Worm (Caenorhabditis elegans): Measurements from ENCODE around the gene C06E2.1.

The C06E2.1 gene

DNA sequence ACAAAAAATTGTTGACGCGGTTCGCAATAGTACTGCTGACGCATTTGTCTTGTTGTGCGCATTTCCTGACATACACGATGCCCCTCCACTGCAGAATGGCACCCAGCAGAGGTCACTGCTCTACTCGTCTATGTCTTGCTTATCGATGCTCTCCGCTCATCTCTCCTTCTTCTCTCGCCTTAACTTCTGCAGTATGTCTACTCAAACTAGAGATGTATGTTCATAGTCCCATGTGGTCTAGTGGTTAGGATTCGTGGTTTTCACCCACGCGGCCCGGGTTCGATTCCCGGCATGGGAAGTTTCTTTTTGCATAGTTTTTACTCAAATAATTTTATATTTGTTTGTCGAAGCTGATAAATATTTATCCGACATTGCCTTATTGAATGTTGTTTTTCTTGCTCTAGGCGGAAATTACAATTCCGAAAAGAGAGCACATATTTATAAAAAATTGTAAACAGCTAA lies 38.7 kb downstream of the C06E2.1 start, which contains the start of gene C28G1.2 (continued):
- TF ChIP-seq dmd-6 (GFP tag; IDR thresholded peaks at IDR 0.05) (peak; percentile 88), tag-97 (GFP tag; IDR thresholded peaks at IDR 0.05) (no peak), aly-2 (tag; optimal IDR thresholded peaks at IDR 0.05) (no peak), sdz-12 (GFP tag; optimal IDR thresholded peaks at IDR 0.05) (peak; percentile 80)

DNA sequence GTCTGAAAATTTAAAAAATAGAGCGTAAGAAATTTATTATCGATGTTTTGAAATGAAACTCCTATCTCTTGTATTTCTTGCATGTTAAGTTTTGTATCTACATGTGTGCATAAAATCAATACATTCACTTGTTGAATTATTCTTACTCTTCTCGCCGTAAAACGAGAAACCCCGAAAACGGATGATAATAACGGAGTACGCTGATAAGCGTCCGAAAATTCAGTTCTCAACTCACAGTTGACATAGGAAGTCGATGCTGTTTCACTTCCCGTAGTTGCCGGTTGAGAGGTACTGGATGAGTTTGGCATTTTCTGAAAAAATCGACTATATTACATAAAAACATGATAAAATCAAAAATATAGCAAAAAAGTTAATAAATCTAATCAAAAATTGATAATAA lies 39.2 kb downstream of the C06E2.1 start, which contains the start of gene sec-15:
Gene sec-15 (minus strand): TSS at position 311 of the 400 bp plus-strand sequence.
- TF ChIP-seq pqm-1 (tag; optimal IDR thresholded peaks at IDR 0.05) (peak; percentile 81), F44E2.7 (GFP tag; IDR thresholded peaks at IDR 0.05) (no peak), F10B5.3 (tag; optimal IDR thresholded peaks at IDR 0.05) (no peak), daf-16 (GFP tag; optimal IDR thresholded peaks at IDR 0.05) (no peak), daf-16 (tag; optimal IDR thresholded peaks at IDR 0.05) (peak; percentile 45), ctbp-1 (GFP tag; IDR thresholded peaks at IDR 0.05) (no peak), mes-2 (tag; optimal IDR thresholded peaks at IDR 0.05; ENCODE audit: poor library complexity, severe bottlenecking) (no peak), lin-1 (GFP tag; IDR thresholded peaks at IDR 0.05) (no peak), zag-1 (tag; optimal IDR thresholded peaks at IDR 0.05) (no peak)

DNA sequence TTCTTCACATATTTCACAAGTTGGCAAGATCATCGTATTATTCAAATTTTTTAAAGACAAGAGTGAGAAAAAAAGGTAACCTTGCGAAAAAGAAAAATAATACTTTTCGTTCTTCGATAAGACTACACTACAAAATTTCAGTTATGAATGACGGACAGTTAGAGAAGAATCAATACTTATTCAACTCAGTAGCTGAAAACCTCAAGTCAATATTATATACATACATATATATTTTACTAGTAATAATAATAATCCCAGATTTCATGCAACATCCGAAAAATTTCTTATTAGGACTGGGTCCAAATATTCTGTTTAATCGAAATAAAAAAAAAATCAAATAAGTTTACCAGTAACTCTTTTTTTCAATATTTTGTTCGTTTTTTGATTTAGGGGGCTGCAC lies 43.5 kb downstream of the C06E2.1 start, which contains the start of gene C28G1.6:
Gene C28G1.6 (minus strand): TSS at position 101 of the 400 bp plus-strand sequence.
- no peak for TF ChIP-seq daf-16 (GFP tag; optimal IDR thresholded peaks at IDR 0.05)
- peak; percentile 36 for TF ChIP-seq daf-16 (tag; optimal IDR thresholded peaks at IDR 0.05)
- no peak for TF ChIP-seq ces-1 (GFP tag; optimal IDR thresholded peaks at IDR 0.05)
- TF ChIP-seq pqm-1 (tag; optimal IDR thresholded peaks at IDR 0.05) = peak; percentile 17
- peak; percentile 12; the same call in 1 of the 2 replicates for TF ChIP-seq dmd-6 (GFP tag; IDR thresholded peaks at IDR 0.05)

DNA sequence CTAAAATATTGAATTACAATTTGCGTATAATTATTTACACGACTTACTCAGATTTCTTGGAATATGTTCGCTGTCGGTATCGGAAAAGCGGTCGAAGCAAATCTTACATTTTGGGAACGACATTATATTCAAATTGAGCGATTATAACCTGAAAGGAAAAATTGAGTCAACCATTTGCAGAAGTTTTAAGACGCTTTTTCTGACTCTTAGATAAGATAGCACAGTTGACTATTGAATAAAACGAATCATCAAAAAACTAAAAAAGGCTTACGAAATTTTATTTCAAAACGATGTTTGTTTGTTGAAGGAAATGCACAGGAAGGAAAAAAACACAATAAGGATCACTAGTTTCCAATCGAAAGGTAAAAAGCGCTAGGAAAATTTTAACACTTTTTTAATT lies 46.3 kb downstream of the C06E2.1 start, which contains the start of gene rcs-1:
Gene rcs-1 (minus strand): TSS at position 176 of the 400 bp plus-strand sequence.
- no peak for TF ChIP-seq nhr-102 (tag; optimal IDR thresholded peaks at IDR 0.05)
- TF ChIP-seq madf-9 (GFP tag; conservative IDR thresholded peaks at IDR 0.05) = no peak
- TF ChIP-seq daf-16 (GFP tag; optimal IDR thresholded peaks at IDR 0.05) = no peak
- TF ChIP-seq daf-16 (tag; optimal IDR thresholded peaks at IDR 0.05) = peak; percentile 6
- TF ChIP-seq hlh-11 (tag; optimal IDR thresholded peaks at IDR 0.05) = no peak
- TF ChIP-seq mes-2 (tag; optimal IDR thresholded peaks at IDR 0.05; ENCODE audit: poor library complexity, severe bottlenecking) = no peak
- no peak for TF ChIP-seq lin-15B (tag; optimal IDR thresholded peaks at IDR 0.05)
- TF ChIP-seq T20F7.1 (GFP tag; optimal IDR thresholded peaks at IDR 0.05) = no peak
- TF ChIP-seq pqm-1 (tag; optimal IDR thresholded peaks at IDR 0.05) = peak; percentile 54
- no peak for TF ChIP-seq Y48G9A.11 (GFP tag; IDR thresholded peaks at IDR 0.05)

DNA sequence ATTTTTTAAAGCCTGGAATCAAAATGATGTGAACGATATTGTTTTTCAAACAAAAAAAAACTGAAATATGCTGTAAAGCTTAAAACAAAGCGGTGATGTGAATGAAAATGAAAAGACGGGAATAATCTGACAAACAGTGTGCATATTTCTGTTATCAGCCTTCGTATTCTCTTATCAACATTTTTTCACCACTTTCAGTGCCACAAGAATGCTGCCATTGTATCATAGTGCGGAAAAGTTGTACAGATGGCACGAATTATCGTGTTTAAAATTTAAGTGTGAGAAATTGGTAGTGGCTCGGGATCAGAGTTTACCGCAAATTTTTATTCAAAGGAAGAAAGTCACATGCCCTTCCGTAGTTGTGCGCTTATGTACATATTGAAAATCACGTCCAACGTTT lies 50.2 kb downstream of the C06E2.1 start, which contains the start of gene ifd-1:
Gene ifd-1 (minus strand): TSS at position 12 of the 400 bp plus-strand sequence.
- no peak for TF ChIP-seq ztf-7 (tag; optimal IDR thresholded peaks at IDR 0.05)
- TF ChIP-seq R02D3.7 (tag; optimal IDR thresholded peaks at IDR 0.05) = no peak
- TF ChIP-seq daf-16 (GFP tag; optimal IDR thresholded peaks at IDR 0.05) = no peak
- TF ChIP-seq daf-16 (tag; optimal IDR thresholded peaks at IDR 0.05) = peak; percentile 78
- TF ChIP-seq nhr-42 (GFP tag; IDR thresholded peaks at IDR 0.05) = no peak
- peak; percentile 23 for TF ChIP-seq hlh-30 (tag; optimal IDR thresholded peaks at IDR 0.05; ENCODE audit: insufficient read depth)
- no peak for TF ChIP-seq egl-43 (GFP tag; IDR thresholded peaks at IDR 0.05)
- no peak for TF ChIP-seq unc-130 (GFP tag; optimal IDR thresholded peaks at IDR 0.05)
- TF ChIP-seq pha-4 (GFP tag; IDR thresholded peaks at IDR 0.05) = no peak
- TF ChIP-seq pha-4 (tag; optimal IDR thresholded peaks at IDR 0.05) = no peak
- TF ChIP-seq cey-2 (tag; optimal IDR thresholded peaks at IDR 0.05; ENCODE audit: borderline replicate concordance, insufficient read depth) = no peak
- no peak for TF ChIP-seq set-16 (GFP tag; IDR thresholded peaks at IDR 0.05)
- TF ChIP-seq lin-39 (tag; optimal IDR thresholded peaks at IDR 0.05) = no peak
- no peak for TF ChIP-seq hmg-1.1 (GFP tag; IDR thresholded peaks at IDR 0.05)
- no peak for TF ChIP-seq daf-19 (GFP tag; conservative IDR thresholded peaks at IDR 0.05)
- no peak for TF ChIP-seq attf-4 (tag; optimal IDR thresholded peaks at IDR 0.05)
- peak; percentile 81 for TF ChIP-seq nhr-28 (tag; optimal IDR thresholded peaks at IDR 0.05)
- no peak for TF ChIP-seq mdt-29 (GFP tag; IDR thresholded peaks at IDR 0.05)
- no peak for TF ChIP-seq arid-1 (GFP tag; conservative IDR thresholded peaks at IDR 0.05)
- no peak for TF ChIP-seq fos-1 (tag; optimal IDR thresholded peaks at IDR 0.05)
- TF ChIP-seq daf-12 (tag; optimal IDR thresholded peaks at IDR 0.05) = no peak
- no peak for TF ChIP-seq Y5F2A.4 (GFP tag; optimal IDR thresholded peaks at IDR 0.05)
- TF ChIP-seq hlh-11 (tag; optimal IDR thresholded peaks at IDR 0.05) = peak; percentile 73
- no peak for TF ChIP-seq D1046.2 (GFP tag; IDR thresholded peaks at IDR 0.05)
- no peak for TF ChIP-seq gei-8 (GFP tag; optimal IDR thresholded peaks at IDR 0.05)
- no peak for TF ChIP-seq Y105C5A.15 (GFP tag; IDR thresholded peaks at IDR 0.05)

Measured in whole organism, L4 larva.